Worm (Caenorhabditis elegans) whole organism, L1 larva: ENCODE data around the gene F21C10.5.

Source experiments
- C16A3.4 ChIP-seq: fragments of 150-350 bp; optimal IDR thresholded peaks from 2 replicates; lab custom pipeline; 2014; ENCODE audit warnings: missing biosample characterization, missing genetic modification characterization
- F16B12.6 ChIP-seq: fragments of 150-350 bp; optimal IDR thresholded peaks from 2 replicates; lab custom pipeline; 2014; ENCODE audit warnings: missing biosample characterization, missing genetic modification characterization
- ama-1 ChIP-seq: fragments of 150-350 bp; optimal IDR thresholded peaks from 2 replicates; lab custom pipeline; 2014
- blmp-1 ChIP-seq: fragments of 150-350 bp; optimal IDR thresholded peaks from 2 replicates; lab custom pipeline; 2014; ENCODE audit warnings: missing biosample characterization, missing genetic modification characterization
- dpl-1 ChIP-seq, 3 experiments: fragments of 150-350 bp in 2 of 3; sonication (generic microtip) in 1 of 3; optimal IDR thresholded peaks; 2 replicates each; lab custom pipeline; 2014 to 2017; ENCODE audit warnings: missing biosample characterization in 3 of 3, missing genetic modification characterization in 3 of 3, missing genetic modification reagents in 3 of 3
- dsc-1 ChIP-seq: sonication (generic microtip); optimal IDR thresholded peaks from 2 replicates; lab custom pipeline; 2016; ENCODE audit warnings: mild to moderate bottlenecking, missing genetic modification characterization, missing compliant biosample characterization
- efl-1 ChIP-seq, 4 experiments: fragments of 150-350 bp; optimal IDR thresholded peaks in 3 of 4; peaks in 1 of 4; 1 replicate in 1 of 4; 2 replicates in 3 of 4; lab custom pipeline; 2014; ENCODE audit warnings: missing biosample characterization in 2 of 4, missing genetic modification characterization in 2 of 4, missing genetic modification reagents in 2 of 4
- efl-3 ChIP-seq: fragments of 200-800 bp; sonication (Bioruptor generic); optimal IDR thresholded peaks from 2 replicates; lab custom pipeline; 2018; ENCODE audit warnings: mild to moderate bottlenecking, missing genetic modification characterization, missing compliant biosample characterization
- elt-2 ChIP-seq: sonication (generic microtip); optimal IDR thresholded peaks from 2 replicates; lab custom pipeline; 2016; ENCODE audit warnings: missing genetic modification characterization, mild to moderate bottlenecking, inconsistent platforms, missing compliant biosample characterization, missing genetic modification reagents
- fkh-8 ChIP-seq: sonication (generic microtip); optimal IDR thresholded peaks from 2 replicates; lab custom pipeline; 2016; ENCODE audit warnings: mild to moderate bottlenecking, missing genetic modification characterization, missing compliant biosample characterization
- fos-1 ChIP-seq: fragments of 150-350 bp; optimal IDR thresholded peaks from 2 replicates; lab custom pipeline; 2014; ENCODE audit warnings: missing biosample characterization, missing genetic modification characterization
- hpl-2 ChIP-seq: fragments of 150-350 bp; optimal IDR thresholded peaks from 2 replicates; lab custom pipeline; 2014; ENCODE audit warnings: missing biosample characterization, missing genetic modification reagents, missing genetic modification characterization
- lin-13 ChIP-seq: fragments of 150-350 bp; optimal IDR thresholded peaks from 2 replicates; lab custom pipeline; 2014; ENCODE audit warnings: missing biosample characterization, missing genetic modification reagents, missing genetic modification characterization
- lin-14 ChIP-seq: fragments of 200-800 bp; sonication (Bioruptor generic); optimal IDR thresholded peaks from 2 replicates; lab custom pipeline; 2018; ENCODE audit warnings: mild to moderate bottlenecking, missing genetic modification characterization, moderate library complexity, missing compliant biosample characterization
- lin-35 ChIP-seq, 2 experiments: fragments of 150-350 bp; optimal IDR thresholded peaks; 2 replicates each; lab custom pipeline; 2014; ENCODE audit warnings: missing biosample characterization in 2 of 2, missing genetic modification characterization in 2 of 2, missing genetic modification reagents in 2 of 2
- lsy-2 ChIP-seq, 2 experiments: fragments of 150-350 bp; optimal IDR thresholded peaks; 2 replicates each; lab custom pipeline; 2014; ENCODE audit warnings: missing biosample characterization in 2 of 2, missing genetic modification characterization in 2 of 2
- mdl-1 ChIP-seq, 2 experiments: fragments of 150-350 bp; optimal IDR thresholded peaks; 2 replicates each; lab custom pipeline; 2014 to 2017; ENCODE audit warnings: missing biosample characterization in 2 of 2, missing genetic modification characterization in 2 of 2, inconsistent platforms in 1 of 2
- mef-2 ChIP-seq: fragments of 150-350 bp; optimal IDR thresholded peaks from 2 replicates; lab custom pipeline; 2014; ENCODE audit warnings: missing biosample characterization, missing genetic modification characterization
- nhr-19 ChIP-seq: fragments of 200-800 bp; sonication (Bioruptor generic); conservative IDR thresholded peaks from 2 replicates; pipeline ENCODE4 v1.3.6; 2022; ENCODE audit warnings: missing genetic modification characterization, missing compliant biosample characterization
- nhr-20 ChIP-seq: sonication (generic microtip); optimal IDR thresholded peaks from 2 replicates; lab custom pipeline; 2016; ENCODE audit warnings: mild to moderate bottlenecking, missing genetic modification characterization, missing compliant biosample characterization
- nhr-28 ChIP-seq: fragments of 150-350 bp; optimal IDR thresholded peaks from 2 replicates; lab custom pipeline; 2014; ENCODE audit warnings: missing biosample characterization, missing genetic modification characterization
- nhr-47 ChIP-seq: sonication (generic microtip); optimal IDR thresholded peaks from 2 replicates; lab custom pipeline; 2016; ENCODE audit warnings: mild to moderate bottlenecking, missing genetic modification characterization, moderate library complexity, missing compliant biosample characterization
- nhr-71 ChIP-seq: sonication (generic microtip); optimal IDR thresholded peaks from 2 replicates; lab custom pipeline; 2016; ENCODE audit warnings: mild to moderate bottlenecking, missing genetic modification characterization, moderate library complexity, missing compliant biosample characterization
- nhr-76 ChIP-seq: sonication (generic microtip); optimal IDR thresholded peaks from 2 replicates; lab custom pipeline; 2017; ENCODE audit warnings: missing biosample characterization, missing genetic modification characterization
- nhr-77 ChIP-seq: fragments of 150-350 bp; optimal IDR thresholded peaks from 2 replicates; lab custom pipeline; 2014; ENCODE audit warnings: missing biosample characterization, missing genetic modification characterization
- nhr-85 ChIP-seq: sonication (generic microtip); peaks from one replicate; lab custom pipeline; 2016; ENCODE audit warnings: missing genetic modification characterization, inconsistent platforms, missing compliant biosample characterization
- nhr-90 ChIP-seq: sonication (generic microtip); optimal IDR thresholded peaks from 2 replicates; lab custom pipeline; 2016; ENCODE audit warnings: mild to moderate bottlenecking, missing genetic modification characterization, missing compliant biosample characterization; ENCODE audit not compliant: poor library complexity
- unc-130 ChIP-seq: fragments of 150-350 bp; optimal IDR thresholded peaks from 2 replicates; lab custom pipeline; 2017; ENCODE audit warnings: missing biosample characterization, missing genetic modification characterization, inconsistent platforms
- unc-30 ChIP-seq: sonication (generic microtip); optimal IDR thresholded peaks from 2 replicates; lab custom pipeline; 2017; ENCODE audit warnings: missing biosample characterization, missing genetic modification characterization
- unc-86 ChIP-seq: sonication (generic microtip); optimal IDR thresholded peaks from 2 replicates; lab custom pipeline; 2016; ENCODE audit warnings: missing genetic modification characterization, missing compliant biosample characterization
- vab-15 ChIP-seq: sonication (generic microtip); optimal IDR thresholded peaks from 2 replicates; lab custom pipeline; 2017; ENCODE audit warnings: missing genotype, mild to moderate bottlenecking, missing genetic modification characterization, missing compliant biosample characterization
- ztf-4 ChIP-seq: fragments of 150-350 bp; optimal IDR thresholded peaks from 2 replicates; lab custom pipeline; 2014; ENCODE audit warnings: missing biosample characterization, missing genetic modification characterization

F21C10.5 gene

ce11 chrV:9125345-9125744 is at the start of gene F21C10.5:
F21C10.5 (plus strand) TSS chrV:9125645.
- TF ChIP-seq lin-13: no peak
- no peak for TF ChIP-seq nhr-47 (tag; lab: Kevin White, UChicago)
- no peak for TF ChIP-seq mdl-1 (tag; optimal IDR thresholded peaks at IDR 0.05; lab: Kevin White, UChicago)
- no peak for TF ChIP-seq dpl-1 (GFP tag; optimal IDR thresholded peaks at IDR 0.05; lab: Kevin White, UChicago)
- no peak for TF ChIP-seq unc-130 (tag; lab: Kevin White, UChicago)
- no peak for TF ChIP-seq nhr-71 (tag; lab: Kevin White, UChicago)
- TF ChIP-seq ztf-4 (tag; lab: Kevin White, UChicago): no peak
- no peak for TF ChIP-seq F16B12.6 (tag; lab: Kevin White, UChicago)
- no peak for TF ChIP-seq vab-15 (tag; lab: Kevin White, UChicago)
- TF ChIP-seq nhr-19: no peak
- TF ChIP-seq C16A3.4 (tag; lab: Kevin White, UChicago): no peak
- TF ChIP-seq elt-2 (tag; lab: Kevin White, UChicago): no peak
- no peak for TF ChIP-seq hpl-2
- TF ChIP-seq mef-2 (tag; lab: Kevin White, UChicago): no peak
- no peak for TF ChIP-seq unc-86 (tag; lab: Kevin White, UChicago)
- TF ChIP-seq fos-1: no peak

ce11 chrV:9075827-9076226 is 49.6 kb upstream of the F21C10.5 start:
- peak; percentile 4 to 35 for TF ChIP-seq lsy-2 (tag; optimal IDR thresholded peaks at IDR 0.05; lab: Kevin White, UChicago)
- peak; percentile 47 for TF ChIP-seq nhr-47 (tag; lab: Kevin White, UChicago)
- TF ChIP-seq nhr-28 (tag; lab: Kevin White, UChicago): no peak
- TF ChIP-seq elt-2 (tag; lab: Kevin White, UChicago): peak; percentile 15
- TF ChIP-seq ama-1 (lab: Kevin White, UChicago): no peak
- no peak for TF ChIP-seq nhr-85 (tag; lab: Kevin White, UChicago)
- no peak for TF ChIP-seq efl-1 (optimal IDR thresholded peaks at IDR 0.05; lab: Kevin White, UChicago)
- TF ChIP-seq efl-1 (GFP tag; optimal IDR thresholded peaks at IDR 0.05 in 1 of 2; lab: Kevin White, UChicago): peak in 1 of 2 experiments; percentile 87
- peak; percentile 7 for TF ChIP-seq dsc-1 (tag; lab: Kevin White, UChicago)
- TF ChIP-seq nhr-71 (tag; lab: Kevin White, UChicago): peak; percentile 53
- TF ChIP-seq fkh-8 (tag; lab: Kevin White, UChicago): peak; percentile 42
- peak; percentile 46 for TF ChIP-seq nhr-20 (tag; lab: Kevin White, UChicago)
- TF ChIP-seq nhr-19: peak; percentile 33; the same call in 1 of the 2 replicates
- peak; percentile 44 for TF ChIP-seq lin-14 (GFP tag; lab: Kevin White, UChicago)
- peak; percentile 18 for TF ChIP-seq lin-13
- TF ChIP-seq nhr-77 (tag; lab: Kevin White, UChicago): peak; percentile 34
- peak in 1 of 2 experiments; percentile 68 for TF ChIP-seq mdl-1 (tag; optimal IDR thresholded peaks at IDR 0.05; lab: Kevin White, UChicago)
- no peak for TF ChIP-seq nhr-76 (tag; lab: Kevin White, UChicago)
- TF ChIP-seq lin-35 (GFP tag; optimal IDR thresholded peaks at IDR 0.05; lab: Kevin White, UChicago): peak in 1 of 2 experiments; percentile 16
- TF ChIP-seq nhr-90 (tag; lab: Kevin White, UChicago): peak; percentile 38

- TF ChIP-seq efl-1 (optimal IDR thresholded peaks at IDR 0.05; lab: Kevin White, UChicago) (no peak), efl-1 (GFP tag; optimal IDR thresholded peaks at IDR 0.05 in 1 of 2; lab: Kevin White, UChicago) (peak in 1 of 2 experiments; percentile 86), unc-86 (tag; lab: Kevin White, UChicago) (no peak)
- TF ChIP-seq, all 84 proteins: peak for 1
Observed at ce11 chrV:9076273-9076672, 49.2 kb upstream of the F21C10.5 start, which contains the start of gene T27E4.7. T27E4.7 (minus strand) TSS chrV:9076322.

ce11 chrV:9078067-9078581 is 47.3 kb upstream of the F21C10.5 start:
- no peak for TF ChIP-seq efl-1 (optimal IDR thresholded peaks at IDR 0.05; lab: Kevin White, UChicago)
- peak in 1 of 2 experiments; percentile 73 for TF ChIP-seq efl-1 (GFP tag; optimal IDR thresholded peaks at IDR 0.05 in 1 of 2; lab: Kevin White, UChicago)
- no peak for TF ChIP-seq unc-30 (tag; lab: Kevin White, UChicago)
- peak; percentile 90 for TF ChIP-seq nhr-85 (tag; lab: Kevin White, UChicago)
- peak; percentile 32 for TF ChIP-seq lin-14 (GFP tag; lab: Kevin White, UChicago)
- TF ChIP-seq blmp-1 (tag; lab: Kevin White, UChicago): peak; percentile 25
- TF ChIP-seq efl-3 (GFP tag; lab: Kevin White, UChicago): no peak
- TF ChIP-seq fos-1: peak; percentile 3
- no peak for TF ChIP-seq nhr-20 (tag; lab: Kevin White, UChicago)
